Fruit fly (Drosophila melanogaster): ENCODE measurements around the gene CG43317.

DNA sequence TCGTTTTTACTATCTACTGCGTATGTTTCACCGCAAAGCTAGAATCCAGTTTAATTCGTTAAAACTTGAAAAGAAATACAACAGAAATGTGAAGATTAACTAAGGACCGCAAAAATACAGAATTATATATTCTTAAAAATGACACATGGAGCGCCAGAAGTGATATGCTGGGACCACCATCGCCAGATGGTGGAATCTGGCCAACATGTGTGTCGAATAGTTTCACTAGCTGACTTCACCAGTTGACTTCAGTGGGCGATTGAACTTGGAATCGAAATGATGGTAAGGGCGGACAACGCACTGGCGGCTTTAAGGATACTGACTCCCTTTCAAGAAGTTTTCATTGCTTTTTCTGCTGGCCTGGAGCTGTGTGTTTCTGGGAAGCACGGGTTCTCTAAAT lies 32.2 kb downstream of the CG43317 start, which contains the start of gene CG9593:
- TF ChIP-seq Usf (GFP tag; optimal IDR thresholded peaks at IDR 0.05) (no peak), pita (GFP tag; optimal IDR thresholded peaks at IDR 0.05) (no peak), vvl (GFP tag; IDR thresholded peaks at IDR 0.05) (no peak)

Data from whole organism, embryonic.